Worm (Caenorhabditis elegans): ENCODE measurements around the gene F32E10.5.

- TF ChIP-seq ztf-1 (GFP tag; conservative IDR thresholded peaks at IDR 0.05), result no peak
- TF ChIP-seq gmeb-1 (tag; optimal IDR thresholded peaks at IDR 0.05), result peak; percentile 66
- TF ChIP-seq sma-9 (GFP tag; optimal IDR thresholded peaks at IDR 0.05), result peak; percentile 79
- no peak for TF ChIP-seq sma-9 (tag; optimal IDR thresholded peaks at IDR 0.05)
Measured at ce11 chrIV:7573944-7574343, 4.2 kb downstream of the F32E10.5 start.
